Worm (Caenorhabditis elegans) whole organism, L4 larva: ENCODE results near the gene inx-9.

ENCODE experiments used
- D1046.2 ChIP-seq: fragments of 200-800 bp; sonication (Bioruptor generic); IDR thresholded peaks from 2 replicates; pipeline ENCODE4 v1.3.6; 2022; ENCODE audit warnings: missing genetic modification characterization, missing compliant biosample characterization
- T26A8.4 ChIP-seq: fragments of 200-800 bp; sonication (Bioruptor generic); IDR thresholded peaks from 2 replicates; pipeline ENCODE4 v1.3.6; 2022; ENCODE audit warnings: missing genetic modification characterization, missing compliant biosample characterization
- Y48G9A.11 ChIP-seq: fragments of 200-800 bp; sonication (Bioruptor generic); IDR thresholded peaks from 2 replicates; pipeline ENCODE4 v1.3.6; 2022; ENCODE audit warnings: missing genetic modification reagents, missing genetic modification characterization, missing compliant biosample characterization
- Y5F2A.4 ChIP-seq: fragments of 200-800 bp; sonication (Bioruptor generic); optimal IDR thresholded peaks from 2 replicates; lab custom pipeline; 2018; ENCODE audit warnings: mild to moderate bottlenecking, missing genetic modification characterization, missing compliant biosample characterization
- Y75B8A.6 ChIP-seq: fragments of 200-800 bp; sonication (Bioruptor generic); IDR thresholded peaks from 2 replicates; pipeline ENCODE4 v1.3.6; 2022; ENCODE audit warnings: missing genetic modification reagents, missing genetic modification characterization, missing compliant biosample characterization
- ZK337.2 ChIP-seq: fragments of 200-800 bp; sonication (Bioruptor generic); IDR thresholded peaks from 2 replicates; pipeline ENCODE4 v1.3.6; 2022; ENCODE audit warnings: missing genetic modification reagents, missing genetic modification characterization, missing compliant biosample characterization
- aha-1 ChIP-seq: fragments of 150-350 bp; peaks from one replicate; lab custom pipeline; 2014; ENCODE audit warnings: missing biosample characterization, missing genetic modification characterization
- arid-1 ChIP-seq: fragments of 200-800 bp; sonication (Bioruptor generic); conservative IDR thresholded peaks from 2 replicates; pipeline ENCODE4 v1.3.6; 2022; ENCODE audit warnings: missing genetic modification reagents, missing genetic modification characterization, missing compliant biosample characterization
- attf-4 ChIP-seq: sonication (generic microtip); optimal IDR thresholded peaks from 3 replicates; lab custom pipeline; 2017; ENCODE audit warnings: missing biosample characterization, missing genetic modification characterization
- ceh-32 ChIP-seq: sonication (generic microtip); optimal IDR thresholded peaks from 2 replicates; lab custom pipeline; 2016; ENCODE audit warnings: mild to moderate bottlenecking, missing genetic modification characterization, missing compliant biosample characterization; ENCODE audit not compliant: poor library complexity
- ceh-44 ChIP-seq: fragments of 200-800 bp; sonication (Bioruptor generic); IDR thresholded peaks from 2 replicates; pipeline ENCODE4 v1.3.6; 2022; ENCODE audit warnings: missing genetic modification reagents, missing genetic modification characterization, missing compliant biosample characterization
- ces-1 ChIP-seq: fragments of 150-350 bp; sonication (generic microtip); optimal IDR thresholded peaks from 4 replicates; lab custom pipeline; 2014; ENCODE audit warnings: missing biosample characterization, missing genetic modification reagents, missing genetic modification characterization
- cey-2 ChIP-seq: sonication (generic microtip); optimal IDR thresholded peaks from 3 replicates; lab custom pipeline; 2017; ENCODE audit warnings: missing genetic modification characterization, mild to moderate bottlenecking, missing compliant biosample characterization, antibody characterized with exemption, borderline replicate concordance; ENCODE audit not compliant: insufficient read depth
- daf-16 ChIP-seq, 3 experiments: sonication (generic microtip); optimal IDR thresholded peaks; 2 replicates each; lab custom pipeline; 2016 to 2017; ENCODE audit warnings: missing genetic modification characterization in 3 of 3, missing genetic modification reagents in 3 of 3, mild to moderate bottlenecking in 2 of 3, missing compliant biosample characterization in 2 of 3, missing biosample characterization in 1 of 3, moderate library complexity in 1 of 3
- dmd-9 ChIP-seq: fragments of 200-800 bp; sonication (Bioruptor generic); IDR thresholded peaks from 2 replicates; pipeline ENCODE4 v1.3.6; 2022; ENCODE audit warnings: missing genetic modification reagents, missing genetic modification characterization, missing compliant biosample characterization
- dpl-1 ChIP-seq: fragments of 150-350 bp; optimal IDR thresholded peaks from 2 replicates; lab custom pipeline; 2014; ENCODE audit warnings: missing biosample characterization, missing genetic modification reagents, missing genetic modification characterization
- duxl-1 ChIP-seq: sonication (generic microtip); optimal IDR thresholded peaks from 2 replicates; lab custom pipeline; 2016; ENCODE audit warnings: mild to moderate bottlenecking, missing genetic modification characterization, moderate library complexity, missing compliant biosample characterization; ENCODE audit not compliant: poor library complexity
- dve-1 ChIP-seq: sonication (generic microtip); optimal IDR thresholded peaks from 2 replicates; lab custom pipeline; 2017; ENCODE audit warnings: antibody characterized with exemption, mild to moderate bottlenecking, missing genetic modification characterization, missing compliant biosample characterization; ENCODE audit not compliant: insufficient read depth
- egl-27 ChIP-seq: sonication (generic microtip); optimal IDR thresholded peaks from 3 replicates; lab custom pipeline; 2017; ENCODE audit warnings: missing biosample characterization, missing genetic modification reagents, missing genetic modification characterization
- fos-1 ChIP-seq: fragments of 150-350 bp; optimal IDR thresholded peaks from 2 replicates; lab custom pipeline; 2014; ENCODE audit warnings: missing biosample characterization, missing genetic modification characterization
- hlh-11 ChIP-seq: fragments of 200-800 bp; sonication (Bioruptor generic); optimal IDR thresholded peaks from 2 replicates; lab custom pipeline; 2018; ENCODE audit warnings: mild to moderate bottlenecking, missing genetic modification characterization, missing compliant biosample characterization
- lin-1 ChIP-seq: fragments of 200-800 bp; sonication (Bioruptor generic); IDR thresholded peaks from 2 replicates; pipeline ENCODE4 v1.3.6; 2022; ENCODE audit warnings: missing genetic modification reagents, missing genetic modification characterization, missing compliant biosample characterization
- mep-1 ChIP-seq: fragments of 150-350 bp; sonication (generic microtip); optimal IDR thresholded peaks from 3 replicates; lab custom pipeline; 2014; ENCODE audit warnings: missing biosample characterization, missing genetic modification characterization
- mes-2 ChIP-seq: sonication (generic microtip); optimal IDR thresholded peaks from 2 replicates; lab custom pipeline; 2016; ENCODE audit warnings: missing genotype, mild to moderate bottlenecking, missing genetic modification characterization, missing compliant biosample characterization; ENCODE audit not compliant: poor library complexity, severe bottlenecking
- nhr-41 ChIP-seq: fragments of 200-800 bp; sonication (Bioruptor generic); IDR thresholded peaks from 2 replicates; pipeline ENCODE4 v1.3.6; 2022; ENCODE audit warnings: missing genetic modification reagents, missing genetic modification characterization, missing compliant biosample characterization
- nhr-42 ChIP-seq: fragments of 200-800 bp; sonication (Bioruptor generic); IDR thresholded peaks from 2 replicates; pipeline ENCODE4 v1.3.6; 2022; ENCODE audit warnings: missing genetic modification characterization, missing compliant biosample characterization
- nhr-48 ChIP-seq: sonication (generic microtip); optimal IDR thresholded peaks from 2 replicates; lab custom pipeline; 2016; ENCODE audit warnings: mild to moderate bottlenecking, missing genetic modification characterization, missing compliant biosample characterization
- nhr-77 ChIP-seq: fragments of 150-350 bp; optimal IDR thresholded peaks from 2 replicates; lab custom pipeline; 2014; ENCODE audit warnings: missing biosample characterization, missing genetic modification characterization
- sdz-12 ChIP-seq: fragments of 200-800 bp; sonication (Bioruptor generic); optimal IDR thresholded peaks from 2 replicates; lab custom pipeline; 2018; ENCODE audit warnings: mild to moderate bottlenecking, missing genetic modification characterization, missing compliant biosample characterization
- set-16 ChIP-seq: fragments of 200-800 bp; sonication (Bioruptor generic); IDR thresholded peaks from 2 replicates; pipeline ENCODE4 v1.3.6; 2022; ENCODE audit warnings: missing genetic modification reagents, missing genetic modification characterization, missing compliant biosample characterization
- snpc-4 ChIP-seq: fragments of 150-350 bp; optimal IDR thresholded peaks from 2 replicates; lab custom pipeline; 2014; ENCODE audit warnings: missing biosample characterization, missing genetic modification characterization
- tag-97 ChIP-seq: fragments of 200-800 bp; sonication (Bioruptor generic); IDR thresholded peaks from 2 replicates; pipeline ENCODE4 v1.3.6; 2022; ENCODE audit warnings: missing genetic modification characterization, missing compliant biosample characterization
- unc-130 ChIP-seq: sonication (generic microtip); optimal IDR thresholded peaks from 2 replicates; lab custom pipeline; 2016; ENCODE audit warnings: missing genetic modification reagents, missing genetic modification characterization, missing compliant biosample characterization
- unc-39 ChIP-seq: sonication (generic microtip); optimal IDR thresholded peaks from 2 replicates; lab custom pipeline; 2017; ENCODE audit warnings: missing biosample characterization, missing genetic modification characterization
- unc-62 ChIP-seq, 3 experiments: fragments of 150-350 bp in 1 of 3; sonication (generic microtip); optimal IDR thresholded peaks in 2 of 3; peaks in 1 of 3; 1 replicate in 1 of 3; 2 replicates in 2 of 3; lab custom pipeline; 2014 to 2017; ENCODE audit warnings: missing biosample characterization in 3 of 3, missing genetic modification characterization in 3 of 3, missing genetic modification reagents in 3 of 3, missing genotype in 1 of 3
- vab-7 ChIP-seq: fragments of 200-800 bp; sonication (Bioruptor generic); IDR thresholded peaks from 2 replicates; pipeline ENCODE4 v1.3.6; 2022; ENCODE audit warnings: missing genetic modification reagents, missing genetic modification characterization, missing compliant biosample characterization
- zfp-2 ChIP-seq: sonication (generic microtip); optimal IDR thresholded peaks from 2 replicates; lab custom pipeline; 2016; ENCODE audit warnings: mild to moderate bottlenecking, missing genetic modification characterization, missing compliant biosample characterization

inx-9 gene

ce11 chrIV:11710331-11710730, 34.2 kb downstream of the inx-9 start:
- no peak for TF ChIP-seq lin-1 (GFP tag; lab: Robert Waterston, UW)
- TF ChIP-seq dpl-1 (GFP tag; lab: Kevin White, UChicago): no peak
- TF ChIP-seq daf-16 (GFP tag; optimal IDR thresholded peaks at IDR 0.05; lab: Kevin White, UChicago): peak in 1 of 2 experiments; percentile 22
- no peak for TF ChIP-seq daf-16 (tag; optimal IDR thresholded peaks at IDR 0.05; lab: Kevin White, UChicago)
- TF ChIP-seq aha-1 (tag; lab: Kevin White, UChicago): no peak
- TF ChIP-seq tag-97: no peak
- TF ChIP-seq unc-62 (GFP tag; optimal IDR thresholded peaks at IDR 0.05 in 1 of 2; lab: Kevin White, UChicago): peak in 1 of 2 experiments; percentile 49
- no peak for TF ChIP-seq unc-62 (tag; optimal IDR thresholded peaks at IDR 0.05; lab: Kevin White, UChicago)
- TF ChIP-seq hlh-11 (tag; lab: Kevin White, UChicago): peak; percentile 9
- TF ChIP-seq Y48G9A.11 (GFP tag; lab: Robert Waterston, UW): no peak
- TF ChIP-seq snpc-4 (tag; lab: Kevin White, UChicago): no peak
- no peak for TF ChIP-seq Y75B8A.6 (GFP tag; lab: Robert Waterston, UW)
- TF ChIP-seq ZK337.2 (GFP tag; lab: Robert Waterston, UW): no peak
- no peak for TF ChIP-seq vab-7
- no peak for TF ChIP-seq D1046.2 (GFP tag; lab: Robert Waterston, UW)
- no peak for TF ChIP-seq dve-1 (tag; lab: Kevin White, UChicago)
- no peak for TF ChIP-seq ceh-32
- TF ChIP-seq set-16: no peak

- TF ChIP-seq zfp-2 (tag; lab: Kevin White, UChicago) (no peak), arid-1 (no peak), dmd-9 (no peak), Y5F2A.4 (GFP tag; lab: Kevin White, UChicago) (no peak), duxl-1 (tag; lab: Kevin White, UChicago) (no peak), T26A8.4 (GFP tag; lab: Robert Waterston, UW) (no peak), egl-27 (no peak), ceh-44 (GFP tag; lab: Robert Waterston, UW) (no peak), nhr-41 (no peak), nhr-42 (no peak), unc-130 (GFP tag; lab: Kevin White, UChicago) (no peak)
Observed at ce11 chrIV:11713289-11713688, 37.1 kb downstream of the inx-9 start.

ce11 chrIV:11714739-11715138, 38.6 kb downstream of the inx-9 start, which contains the start of gene magi-1:
Gene magi-1, plus strand, starts transcription at chrIV:11715039.
- TF ChIP-seq ceh-44 (GFP tag; lab: Robert Waterston, UW): no peak
- no peak for TF ChIP-seq unc-39 (tag; lab: Kevin White, UChicago)
- TF ChIP-seq dve-1 (tag; lab: Kevin White, UChicago): no peak
- TF ChIP-seq attf-4 (tag; lab: Kevin White, UChicago): no peak
- no peak for TF ChIP-seq dpl-1 (GFP tag; lab: Kevin White, UChicago)
- TF ChIP-seq mep-1: no peak
- TF ChIP-seq nhr-77 (tag; lab: Kevin White, UChicago): no peak
- no peak for TF ChIP-seq cey-2
- TF ChIP-seq Y48G9A.11 (GFP tag; lab: Robert Waterston, UW): no peak
- TF ChIP-seq ces-1 (GFP tag; lab: Kevin White, UChicago): no peak
- no peak for TF ChIP-seq mes-2
- no peak for TF ChIP-seq tag-97
- no peak for TF ChIP-seq nhr-48 (tag; lab: Kevin White, UChicago)
- no peak for TF ChIP-seq fos-1 (tag; lab: Kevin White, UChicago)
- TF ChIP-seq daf-16 (GFP tag; optimal IDR thresholded peaks at IDR 0.05; lab: Kevin White, UChicago): no peak
- TF ChIP-seq daf-16 (tag; optimal IDR thresholded peaks at IDR 0.05; lab: Kevin White, UChicago): no peak
- TF ChIP-seq sdz-12 (GFP tag; lab: Kevin White, UChicago): no peak
